Fruit fly (Drosophila melanogaster): ENCODE measurements around the gene meng.

meng gene

DNA sequence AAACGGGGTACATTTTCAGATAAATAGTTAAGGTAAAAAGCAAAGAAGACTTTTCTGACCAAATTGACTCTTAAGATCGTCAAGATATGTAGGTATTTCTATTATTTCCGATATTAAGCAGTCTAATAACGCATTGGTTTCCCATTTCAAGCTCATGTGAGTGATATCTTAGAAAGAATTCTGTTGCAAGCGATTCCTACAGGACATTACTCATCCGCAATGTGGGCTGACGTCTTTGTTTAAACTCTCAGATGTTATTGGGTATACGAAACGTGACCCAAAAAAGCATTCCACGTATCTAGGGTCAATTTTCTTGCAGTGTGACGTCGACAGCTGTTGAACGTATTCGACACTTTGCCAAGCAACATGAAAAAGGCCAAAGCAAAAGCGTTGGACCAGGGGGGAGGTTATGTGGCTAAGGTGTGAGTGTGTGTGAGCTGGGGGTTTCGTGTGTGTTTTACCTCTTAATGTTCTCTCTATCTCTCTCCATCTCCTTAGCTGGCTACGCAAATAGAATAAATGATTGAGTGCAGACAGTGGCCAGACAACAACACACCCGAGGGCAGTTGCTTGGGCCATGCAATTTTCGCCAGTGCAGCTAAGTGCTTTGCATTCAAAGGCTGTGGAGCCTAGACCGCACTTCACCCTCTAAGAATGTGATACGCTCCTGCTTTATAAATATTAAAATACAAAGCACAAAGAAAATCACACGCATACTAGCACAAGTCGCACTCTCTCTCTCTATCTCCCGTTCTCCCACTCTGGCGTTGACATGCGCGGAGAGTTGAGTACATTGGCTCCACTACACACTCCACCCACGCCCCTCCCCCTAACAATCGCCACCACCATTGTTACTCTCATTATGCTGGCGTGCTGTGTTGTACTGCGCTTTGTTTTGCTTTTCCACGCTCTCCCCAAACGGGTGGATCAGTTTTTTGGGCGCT, 45.0 kb downstream of the meng start (continued):
- peak; percentile 73 for TF ChIP-seq CG11247 (GFP tag; IDR thresholded peaks at IDR 0.05)
- no peak for TF ChIP-seq ash1 (GFP tag; optimal IDR thresholded peaks at IDR 0.05)
- TF ChIP-seq CrebB (tag; optimal IDR thresholded peaks at IDR 0.05): peak; percentile 86
- peak; percentile 94 for TF ChIP-seq emc (GFP tag; optimal IDR thresholded peaks at IDR 0.05)
- peak; percentile 100 for TF ChIP-seq sens (GFP tag)
- TF ChIP-seq Neu2 (GFP tag; optimal IDR thresholded peaks at IDR 0.05; ENCODE audit: borderline replicate concordance): peak; percentile 88
- peak; percentile 93 for TF ChIP-seq slou (GFP tag; optimal IDR thresholded peaks at IDR 0.05)
- peak; percentile 98 for TF ChIP-seq nmo (GFP tag; optimal IDR thresholded peaks at IDR 0.05)
- TF ChIP-seq CG14667 (GFP tag; IDR thresholded peaks at IDR 0.05): peak; percentile 81
- peak; percentile 93 for TF ChIP-seq Max (GFP tag; optimal IDR thresholded peaks at IDR 0.05)
- peak in 2 of 3 experiments; percentile 31 to 96 for TF ChIP-seq lola (GFP tag; optimal IDR thresholded peaks at IDR 0.05)
- TF ChIP-seq CG3281 (GFP tag; optimal IDR thresholded peaks at IDR 0.05): peak; percentile 97
- peak; percentile 93 for TF ChIP-seq CG18599 (GFP tag; optimal IDR thresholded peaks at IDR 0.05)
- TF ChIP-seq Ssrp (tag; optimal IDR thresholded peaks at IDR 0.05): peak; percentile 96
- peak; percentile 82 for TF ChIP-seq Bdp1 (GFP tag; optimal IDR thresholded peaks at IDR 0.05)
- TF ChIP-seq CG33557 (GFP tag; optimal IDR thresholded peaks at IDR 0.05): peak; percentile 87
- TF ChIP-seq fru (optimal IDR thresholded peaks at IDR 0.05): no peak
- TF ChIP-seq Taf1 (GFP tag; IDR thresholded peaks at IDR 0.05): peak; percentile 66; the same call in 1 of the 2 replicates
- peak; percentile 91 for TF ChIP-seq kay (GFP tag; optimal IDR thresholded peaks at IDR 0.05)
- TF ChIP-seq Usf (GFP tag; optimal IDR thresholded peaks at IDR 0.05): peak; percentile 95
- peak; percentile 84 for TF ChIP-seq CG11560 (tag; IDR thresholded peaks at IDR 0.05)
- peak; percentile 99 for TF ChIP-seq CG7556 (GFP tag; optimal IDR thresholded peaks at IDR 0.05)
- peak; percentile 90 for TF ChIP-seq repo (GFP tag; optimal IDR thresholded peaks at IDR 0.05)
- TF ChIP-seq hbn (GFP tag; IDR thresholded peaks at IDR 0.05; ENCODE audit: partially characterized antibody): no peak
- peak; percentile 92 for TF ChIP-seq CG12769 (tag; optimal IDR thresholded peaks at IDR 0.05)
- TF ChIP-seq CG2199 (GFP tag; IDR thresholded peaks at IDR 0.05): peak; percentile 45; the same call in 1 of the 3 replicates
- peak; percentile 74 for TF ChIP-seq gt (GFP tag; IDR thresholded peaks at IDR 0.05)
- TF ChIP-seq CG1603 (tag; optimal IDR thresholded peaks at IDR 0.05): peak; percentile 78
- peak; percentile 94 for TF ChIP-seq her (GFP tag; optimal IDR thresholded peaks at IDR 0.05)
- peak; percentile 70 for TF ChIP-seq B-H2 (GFP tag; optimal IDR thresholded peaks at IDR 0.05)
- TF ChIP-seq CG9932 (GFP tag; IDR thresholded peaks at IDR 0.05): peak; percentile 84
- peak; percentile 93 for TF ChIP-seq scrt (GFP tag; optimal IDR thresholded peaks at IDR 0.05)
- peak; percentile 92 for TF ChIP-seq CG34376 (GFP tag; optimal IDR thresholded peaks at IDR 0.05)
- TF ChIP-seq ato (GFP tag; IDR thresholded peaks at IDR 0.05; ENCODE audit: partially characterized antibody): no peak
- peak; percentile 95 for TF ChIP-seq CG6765 (GFP tag; optimal IDR thresholded peaks at IDR 0.05)
- TF ChIP-seq schlank (tag; optimal IDR thresholded peaks at IDR 0.05): peak; percentile 81
- TF ChIP-seq CG12155 (GFP tag; optimal IDR thresholded peaks at IDR 0.05): peak; percentile 91
- TF ChIP-seq E2f2 (GFP tag; IDR thresholded peaks at IDR 0.05): peak; percentile 63
- peak; percentile 91 for TF ChIP-seq Gug (GFP tag; IDR thresholded peaks at IDR 0.05)
- peak; percentile 94 for TF ChIP-seq chinmo (GFP tag; IDR thresholded peaks at IDR 0.05; ENCODE audit: partially characterized antibody)
- peak; percentile 68 for TF ChIP-seq onecut (GFP tag; IDR thresholded peaks at IDR 0.05)
- TF ChIP-seq ttk (GFP tag; IDR thresholded peaks at IDR 0.05): peak; percentile 74
- peak; percentile 88 for TF ChIP-seq trh (GFP tag; optimal IDR thresholded peaks at IDR 0.05)
- TF ChIP-seq tap (tag; optimal IDR thresholded peaks at IDR 0.05): peak; percentile 91
- TF ChIP-seq ERR (GFP tag; optimal IDR thresholded peaks at IDR 0.05): peak; percentile 86
- peak; percentile 94 for TF ChIP-seq dm (GFP tag; optimal IDR thresholded peaks at IDR 0.05)
- TF ChIP-seq CG9817 (tag; optimal IDR thresholded peaks at IDR 0.05): peak; percentile 90
- TF ChIP-seq CG1647 (GFP tag; optimal IDR thresholded peaks at IDR 0.05): peak; percentile 94
- TF ChIP-seq CG8089 (GFP tag; optimal IDR thresholded peaks at IDR 0.05): peak; percentile 94
